Worm (Caenorhabditis elegans) whole organism, L3 larva: ENCODE data around the gene pxl-1.

Experiments used
- R02D3.7 ChIP-seq: fragments of 150-350 bp; optimal IDR thresholded peaks from 2 replicates; lab custom pipeline; 2014; ENCODE audit warnings: missing biosample characterization, missing genetic modification characterization
- ZK546.5 ChIP-seq: sonication (generic microtip); optimal IDR thresholded peaks from 2 replicates; lab custom pipeline; 2017; ENCODE audit warnings: missing biosample characterization, missing genetic modification characterization
- aly-2 ChIP-seq: fragments of 150-350 bp; optimal IDR thresholded peaks from 2 replicates; lab custom pipeline; 2014; ENCODE audit warnings: missing biosample characterization, missing genetic modification characterization
- ama-1 ChIP-seq: fragments of 150-350 bp; optimal IDR thresholded peaks from 2 replicates; lab custom pipeline; 2018
- ceh-16 ChIP-seq: sonication (generic microtip); optimal IDR thresholded peaks from 2 replicates; lab custom pipeline; 2017; ENCODE audit warnings: missing biosample characterization, missing genetic modification characterization
- ceh-82 ChIP-seq: fragments of 150-350 bp; optimal IDR thresholded peaks from 2 replicates; lab custom pipeline; 2014; ENCODE audit warnings: missing biosample characterization, missing genetic modification characterization
- ceh-9 ChIP-seq: sonication (generic microtip); optimal IDR thresholded peaks from 2 replicates; lab custom pipeline; 2018; ENCODE audit warnings: missing biosample characterization, missing genetic modification characterization
- egl-27 ChIP-seq: sonication (generic microtip); optimal IDR thresholded peaks from 4 replicates; lab custom pipeline; 2017; ENCODE audit warnings: missing biosample characterization, missing genetic modification reagents, missing genetic modification characterization
- elt-1 ChIP-seq: fragments of 150-350 bp; optimal IDR thresholded peaks from 2 replicates; lab custom pipeline; 2014; ENCODE audit warnings: missing biosample characterization, missing genetic modification characterization
- elt-2 ChIP-seq: sonication (generic microtip); optimal IDR thresholded peaks from 2 replicates; lab custom pipeline; 2016; ENCODE audit warnings: missing genetic modification reagents, mild to moderate bottlenecking, missing genetic modification characterization, missing compliant biosample characterization
- elt-3 ChIP-seq, 3 experiments: fragments of 150-350 bp in 1 of 3; sonication (generic microtip) in 2 of 3; optimal IDR thresholded peaks; 2 replicates in 2 of 3; 4 replicates in 1 of 3; lab custom pipeline; 2014 to 2017; ENCODE audit warnings: missing biosample characterization in 3 of 3, missing genetic modification characterization in 3 of 3
- eor-1 ChIP-seq, 2 experiments: fragments of 150-350 bp; optimal IDR thresholded peaks; 2 replicates each; lab custom pipeline; 2014 to 2018; ENCODE audit warnings: missing biosample characterization in 2 of 2, missing genetic modification characterization in 2 of 2
- fkh-10 ChIP-seq: sonication (generic microtip); optimal IDR thresholded peaks from 2 replicates; lab custom pipeline; 2017; ENCODE audit warnings: missing biosample characterization, missing genetic modification reagents, missing genetic modification characterization
- fkh-2 ChIP-seq: fragments of 150-350 bp; optimal IDR thresholded peaks from 2 replicates; lab custom pipeline; 2014; ENCODE audit warnings: missing biosample characterization, missing genetic modification reagents, missing genetic modification characterization
- fos-1 ChIP-seq: fragments of 150-350 bp; optimal IDR thresholded peaks from 2 replicates; lab custom pipeline; 2014; ENCODE audit warnings: missing biosample characterization, missing genetic modification characterization
- hmg-11 ChIP-seq: sonication (generic microtip); optimal IDR thresholded peaks from 2 replicates; lab custom pipeline; 2016; ENCODE audit warnings: missing genetic modification characterization, missing compliant biosample characterization
- jun-1 ChIP-seq: fragments of 150-350 bp; optimal IDR thresholded peaks from 2 replicates; lab custom pipeline; 2014; ENCODE audit warnings: missing biosample characterization, missing genetic modification reagents, missing genetic modification characterization
- lin-15B ChIP-seq: fragments of 150-350 bp; optimal IDR thresholded peaks from 2 replicates; lab custom pipeline; 2014; ENCODE audit warnings: missing biosample characterization, missing genetic modification characterization
- lin-39 ChIP-seq: fragments of 150-350 bp; optimal IDR thresholded peaks from 2 replicates; lab custom pipeline; 2018; ENCODE audit warnings: missing biosample characterization, missing genetic modification reagents, missing genetic modification characterization
- lsy-12 ChIP-seq: sonication (generic microtip); optimal IDR thresholded peaks from 2 replicates; lab custom pipeline; 2016; ENCODE audit warnings: mild to moderate bottlenecking, missing genetic modification characterization, missing compliant biosample characterization
- mdl-1 ChIP-seq: fragments of 150-350 bp; optimal IDR thresholded peaks from 2 replicates; lab custom pipeline; 2014; ENCODE audit warnings: missing biosample characterization, missing genetic modification characterization
- mml-1 ChIP-seq: fragments of 150-350 bp; sonication (generic microtip); optimal IDR thresholded peaks from 3 replicates; lab custom pipeline; 2014; ENCODE audit warnings: missing biosample characterization, missing genetic modification characterization
- nfya-1 ChIP-seq: sonication (generic microtip); optimal IDR thresholded peaks from 2 replicates; lab custom pipeline; 2017; ENCODE audit warnings: missing genetic modification characterization, mild to moderate bottlenecking, missing compliant biosample characterization, antibody characterized with exemption, moderate library complexity; ENCODE audit not compliant: insufficient read depth
- nhr-11 ChIP-seq: fragments of 150-350 bp; optimal IDR thresholded peaks from 2 replicates; lab custom pipeline; 2014; ENCODE audit warnings: missing biosample characterization, missing genetic modification characterization
- nhr-12 ChIP-seq: fragments of 150-350 bp; optimal IDR thresholded peaks from 2 replicates; lab custom pipeline; 2014; ENCODE audit warnings: missing biosample characterization, missing genetic modification characterization
- nhr-23 ChIP-seq: fragments of 150-350 bp; optimal IDR thresholded peaks from 2 replicates; lab custom pipeline; 2014; ENCODE audit warnings: missing biosample characterization, missing genetic modification reagents, missing genetic modification characterization
- nhr-237 ChIP-seq: fragments of 150-350 bp; optimal IDR thresholded peaks from 2 replicates; lab custom pipeline; 2014; ENCODE audit warnings: missing biosample characterization, missing genetic modification characterization
- nhr-25 ChIP-seq: sonication (generic microtip); optimal IDR thresholded peaks from 2 replicates; lab custom pipeline; 2017; ENCODE audit warnings: missing biosample characterization, missing genetic modification characterization
- nhr-28 ChIP-seq: fragments of 150-350 bp; optimal IDR thresholded peaks from 2 replicates; lab custom pipeline; 2014; ENCODE audit warnings: missing biosample characterization, missing genetic modification characterization
- nhr-43 ChIP-seq: sonication (generic microtip); optimal IDR thresholded peaks from 2 replicates; lab custom pipeline; 2016; ENCODE audit warnings: mild to moderate bottlenecking, missing genetic modification characterization, missing compliant biosample characterization; ENCODE audit not compliant: poor library complexity, severe bottlenecking
- nhr-67 ChIP-seq: fragments of 150-350 bp; optimal IDR thresholded peaks from 2 replicates; lab custom pipeline; 2014; ENCODE audit warnings: missing biosample characterization, missing genetic modification characterization
- nhr-77 ChIP-seq: fragments of 150-350 bp; optimal IDR thresholded peaks from 2 replicates; lab custom pipeline; 2014; ENCODE audit warnings: missing biosample characterization, missing genetic modification characterization
- pha-4 ChIP-seq: fragments of 150-350 bp; optimal IDR thresholded peaks from 2 replicates; lab custom pipeline; 2014; ENCODE audit warnings: missing biosample characterization, missing genetic modification reagents, missing genetic modification characterization
- pqm-1 ChIP-seq: fragments of 150-350 bp; optimal IDR thresholded peaks from 2 replicates; lab custom pipeline; 2017; ENCODE audit warnings: missing biosample characterization, missing genetic modification characterization, inconsistent platforms
- snpc-4 ChIP-seq: fragments of 150-350 bp; optimal IDR thresholded peaks from 2 replicates; lab custom pipeline; 2014; ENCODE audit warnings: missing biosample characterization, missing genetic modification characterization
- tbx-2 ChIP-seq: sonication (generic microtip); optimal IDR thresholded peaks from 2 replicates; lab custom pipeline; 2016; ENCODE audit warnings: mild to moderate bottlenecking, missing genetic modification characterization, missing compliant biosample characterization
- unc-39 ChIP-seq: sonication (generic microtip); optimal IDR thresholded peaks from 4 replicates; lab custom pipeline; 2017; ENCODE audit warnings: missing biosample characterization, missing genetic modification characterization
- unc-62 ChIP-seq: fragments of 150-350 bp; sonication (generic microtip); optimal IDR thresholded peaks from 4 replicates; lab custom pipeline; 2014; ENCODE audit warnings: missing biosample characterization, missing genetic modification reagents, missing genetic modification characterization
- zag-1 ChIP-seq: fragments of 150-350 bp; optimal IDR thresholded peaks from 2 replicates; lab custom pipeline; 2014; ENCODE audit warnings: missing biosample characterization, missing genetic modification characterization
- ztf-11 ChIP-seq: fragments of 150-350 bp; optimal IDR thresholded peaks from 2 replicates; lab custom pipeline; 2014; ENCODE audit warnings: missing biosample characterization, missing genetic modification characterization
- ztf-4 ChIP-seq: fragments of 150-350 bp; optimal IDR thresholded peaks from 2 replicates; lab custom pipeline; 2014; ENCODE audit warnings: missing biosample characterization, missing genetic modification characterization

The pxl-1 gene

ce11 chrIII:5895913-5896312, at the start of gene pxl-1:
Gene pxl-1 (minus strand): TSS chrIII:5896013.
- no peak for TF ChIP-seq fkh-2 (tag; lab: Kevin White, UChicago)
- no peak for TF ChIP-seq nhr-25 (tag; lab: Kevin White, UChicago)
- no peak for TF ChIP-seq fkh-10
- TF ChIP-seq elt-3 (tag; optimal IDR thresholded peaks at IDR 0.05; lab: Kevin White, UChicago) = no peak
- TF ChIP-seq aly-2 (tag; lab: Kevin White, UChicago) = no peak
- no peak for TF ChIP-seq ceh-9 (tag; lab: Kevin White, UChicago)
- TF ChIP-seq lin-39 (tag; lab: Kevin White, UChicago) = no peak
- no peak for TF ChIP-seq nhr-23 (tag; lab: Kevin White, UChicago)
- TF ChIP-seq ztf-11 (tag; lab: Kevin White, UChicago) = no peak
- TF ChIP-seq zag-1 (tag; lab: Kevin White, UChicago) = no peak
- TF ChIP-seq nhr-77 = no peak
- no peak for TF ChIP-seq snpc-4 (tag; lab: Kevin White, UChicago)
- no peak for TF ChIP-seq nhr-237
- no peak for TF ChIP-seq ceh-82 (tag; lab: Kevin White, UChicago)
- no peak for TF ChIP-seq fos-1 (tag; lab: Kevin White, UChicago)
- no peak for TF ChIP-seq lin-15B
- no peak for TF ChIP-seq nhr-67 (tag; lab: Kevin White, UChicago)
- no peak for TF ChIP-seq nhr-11 (tag; lab: Kevin White, UChicago)
- TF ChIP-seq unc-39 (tag; lab: Kevin White, UChicago) = no peak
- TF ChIP-seq ZK546.5 (tag; lab: Kevin White, UChicago) = no peak
- TF ChIP-seq, all 47 proteins: peak for 0

- TF ChIP-seq fos-1 (tag; lab: Kevin White, UChicago) (no peak), aly-2 (tag; lab: Kevin White, UChicago) (no peak), egl-27 (tag; lab: Kevin White, UChicago) (no peak), R02D3.7 (peak; percentile 34), nhr-25 (tag; lab: Kevin White, UChicago) (peak; percentile 32), pqm-1 (no peak), nhr-237 (no peak), fkh-2 (tag; lab: Kevin White, UChicago) (no peak), elt-2 (tag; lab: Kevin White, UChicago) (peak; percentile 55), nhr-43 (tag; lab: Kevin White, UChicago) (peak; percentile 92), nhr-28 (tag; lab: Kevin White, UChicago) (no peak), pha-4 (tag; lab: Kevin White, UChicago) (peak; percentile 23), ama-1 (lab: Kevin White, UChicago) (peak; percentile 98), zag-1 (tag; lab: Kevin White, UChicago) (no peak), unc-62 (GFP tag; lab: Kevin White, UChicago) (no peak), fkh-10 (no peak), nfya-1 (tag; lab: Kevin White, UChicago) (peak; percentile 45), elt-1 (tag; lab: Kevin White, UChicago) (peak; percentile 21), ztf-4 (tag; lab: Kevin White, UChicago) (peak; percentile 83), ceh-82 (tag; lab: Kevin White, UChicago) (peak; percentile 50), ztf-11 (tag; lab: Kevin White, UChicago) (no peak), ceh-9 (tag; lab: Kevin White, UChicago) (no peak), eor-1 (tag; optimal IDR thresholded peaks at IDR 0.05; lab: Kevin White, UChicago) (no peak), nhr-77 (no peak), elt-3 (tag; optimal IDR thresholded peaks at IDR 0.05; lab: Kevin White, UChicago) (no peak), tbx-2 (tag; lab: Kevin White, UChicago) (peak; percentile 70), hmg-11 (tag; lab: Kevin White, UChicago) (peak; percentile 16), nhr-12 (tag; lab: Kevin White, UChicago) (no peak), lin-39 (tag; lab: Kevin White, UChicago) (no peak), lsy-12 (tag; lab: Kevin White, UChicago) (peak; percentile 73), mml-1 (tag; lab: Kevin White, UChicago) (no peak), mdl-1 (tag; lab: Kevin White, UChicago) (no peak), lin-15B (no peak), nhr-23 (tag; lab: Kevin White, UChicago) (peak; percentile 75), ceh-16 (tag; lab: Kevin White, UChicago) (no peak), jun-1 (tag; lab: Kevin White, UChicago) (peak; percentile 57)
Observed at ce11 chrIII:5943368-5944180, 47.8 kb upstream of the pxl-1 start.
